Worm (Caenorhabditis elegans): ENCODE data around the gene ddx-35.

ce11 chrIII:1539366-1539765 is 14.9 kb downstream of the ddx-35 start:
- TF ChIP-seq unc-62 (GFP tag; optimal IDR thresholded peaks at IDR 0.05) (no peak), lsy-2 (tag; optimal IDR thresholded peaks at IDR 0.05) (no peak), snpc-4 (tag; optimal IDR thresholded peaks at IDR 0.05) (no peak), elt-3 (tag; optimal IDR thresholded peaks at IDR 0.05) (no peak), nhr-77 (tag; optimal IDR thresholded peaks at IDR 0.05) (no peak), nhr-11 (tag; optimal IDR thresholded peaks at IDR 0.05) (no peak)

Data from whole organism, L2 larva.